Fruit fly (Drosophila melanogaster) whole organism, embryonic: ENCODE results near the gene DPCoAC.

ENCODE experiments used
- Antp ChIP-seq: fragments of 200-800 bp; sonication (Bioruptor generic); optimal IDR thresholded peaks from 3 replicates; lab custom pipeline; 2016; ENCODE audit warnings: missing biosample characterization, missing genetic modification characterization
- Atf-2 ChIP-seq: fragments of 200-800 bp; sonication (Bioruptor generic); optimal IDR thresholded peaks from 2 replicates; lab custom pipeline; 2016; ENCODE audit warnings: missing biosample characterization, missing genetic modification characterization
- Bteb2 ChIP-seq: fragments of 200-800 bp; sonication (Bioruptor generic); optimal IDR thresholded peaks from 2 replicates; lab custom pipeline; 2016; ENCODE audit warnings: missing biosample characterization, missing genetic modification characterization
- CG1024 ChIP-seq: fragments of 200-800 bp; sonication (Bioruptor generic); IDR thresholded peaks from 2 replicates; pipeline ENCODE4 v1.3.6; 2022; ENCODE audit warnings: missing biosample characterization, missing genetic modification characterization
- CG11696 ChIP-seq: fragments of 200-800 bp; sonication (Bioruptor generic); IDR thresholded peaks from 2 replicates; pipeline ENCODE4 v1.3.6; 2022; ENCODE audit warnings: missing biosample characterization, missing genetic modification characterization
- CG12155 ChIP-seq: fragments of 200-800 bp; sonication (Bioruptor generic); optimal IDR thresholded peaks from 3 replicates; lab custom pipeline; 2016; ENCODE audit warnings: missing biosample characterization, missing genetic modification characterization
- CG12219 ChIP-seq: fragments of 200-800 bp; sonication (Bioruptor generic); optimal IDR thresholded peaks from 3 replicates; lab custom pipeline; 2018; ENCODE audit warnings: missing biosample characterization, mild to moderate bottlenecking, missing genetic modification characterization
- CG16779 ChIP-seq: fragments of 200-800 bp; sonication (Bioruptor generic); IDR thresholded peaks from 2 replicates; pipeline ENCODE4 v1.3.6; 2022; ENCODE audit warnings: missing biosample characterization, missing genetic modification characterization
- CG16815 ChIP-seq: fragments of 200-800 bp; sonication (Bioruptor generic); optimal IDR thresholded peaks from 3 replicates; lab custom pipeline; 2017; ENCODE audit warnings: missing biosample characterization, mild to moderate bottlenecking, missing genetic modification characterization
- CG18011 ChIP-seq: fragments of 200-800 bp; sonication (Bioruptor generic); optimal IDR thresholded peaks from 2 replicates; lab custom pipeline; 2017; ENCODE audit warnings: missing biosample characterization, missing genetic modification characterization, mild to moderate bottlenecking, moderate library complexity, missing genotype
- CG30020 ChIP-seq: fragments of 200-800 bp; optimal IDR thresholded peaks from 2 replicates; lab custom pipeline; 2019; ENCODE audit warnings: missing biosample characterization, mild to moderate bottlenecking, missing genetic modification characterization, moderate library complexity
- CG31388 ChIP-seq: fragments of 200-800 bp; sonication (Bioruptor generic); optimal IDR thresholded peaks from 2 replicates; lab custom pipeline; 2016; ENCODE audit warnings: missing biosample characterization, missing genetic modification characterization
- CG3281 ChIP-seq: fragments of 200-800 bp; sonication (Bioruptor generic); optimal IDR thresholded peaks from 3 replicates; lab custom pipeline; 2017; ENCODE audit warnings: missing biosample characterization, mild to moderate bottlenecking, missing genetic modification characterization
- CG3407 ChIP-seq: fragments of 200-800 bp; sonication (Bioruptor generic); optimal IDR thresholded peaks from 2 replicates; lab custom pipeline; 2018; ENCODE audit warnings: missing biosample characterization, mild to moderate bottlenecking, missing genetic modification characterization
- CG9437 ChIP-seq: fragments of 200-800 bp; sonication (Bioruptor generic); optimal IDR thresholded peaks from 2 replicates; lab custom pipeline; 2018; ENCODE audit warnings: missing biosample characterization, mild to moderate bottlenecking, missing genetic modification characterization
- GATAe ChIP-seq: fragments of 200-800 bp; sonication (Bioruptor generic); conservative IDR thresholded peaks from 2 replicates; pipeline ENCODE4 v1.3.6; 2022; ENCODE audit warnings: missing biosample characterization, missing genetic modification characterization
- Gug ChIP-seq: fragments of 200-800 bp; sonication (Bioruptor generic); IDR thresholded peaks from 4 replicates; pipeline ENCODE4 v1.3.6; 2022; ENCODE audit warnings: missing biosample characterization, missing genetic modification characterization
- HHEX ChIP-seq: fragments of 200-800 bp; sonication (Bioruptor generic); optimal IDR thresholded peaks from 3 replicates; lab custom pipeline; 2017; ENCODE audit warnings: missing biosample characterization, mild to moderate bottlenecking, missing genetic modification characterization, missing genetic modification reagents
- Hmx ChIP-seq: fragments of 200-800 bp; sonication (Bioruptor generic); optimal IDR thresholded peaks from 2 replicates; lab custom pipeline; 2016; ENCODE audit warnings: missing biosample characterization, missing genetic modification characterization
- Hr51 ChIP-seq, 2 experiments: fragments of 200-800 bp; sonication (Bioruptor generic); optimal IDR thresholded peaks; 2 replicates in 1 of 2; 3 replicates in 1 of 2; lab custom pipeline; 2016 to 2018; ENCODE audit warnings: missing biosample characterization in 2 of 2, missing genetic modification characterization in 2 of 2, mild to moderate bottlenecking in 1 of 2, moderate library complexity in 1 of 2
- Hr78 ChIP-seq, 2 experiments: fragments of 200-800 bp in 1 of 2; fragments of >200 bp in 1 of 2; sonication (Bioruptor generic) in 1 of 2; optimal IDR thresholded peaks; 2 replicates each; lab custom pipeline; 2017 to 2019; ENCODE audit warnings: missing biosample characterization in 2 of 2, missing genetic modification characterization in 2 of 2, mild to moderate bottlenecking in 1 of 2, moderate library complexity in 1 of 2
- Kr ChIP-seq: fragments of 200-800 bp; sonication (Bioruptor generic); optimal IDR thresholded peaks from 2 replicates; lab custom pipeline; 2017; ENCODE audit warnings: missing biosample characterization, mild to moderate bottlenecking, missing genetic modification characterization
- MESR4 ChIP-seq: fragments of 200-800 bp; sonication (Bioruptor generic); optimal IDR thresholded peaks from 2 replicates; lab custom pipeline; 2018; ENCODE audit warnings: missing biosample characterization, mild to moderate bottlenecking, missing genetic modification characterization, moderate library complexity
- Mad ChIP-seq: fragments of 200-800 bp; sonication (Bioruptor generic); optimal IDR thresholded peaks from 2 replicates; lab custom pipeline; 2016; ENCODE audit warnings: missing biosample characterization, missing genetic modification characterization
- Mrtf ChIP-seq: fragments of 200-800 bp; sonication (Bioruptor generic); IDR thresholded peaks from 3 replicates; pipeline ENCODE4 v1.3.6; 2022; ENCODE audit warnings: missing biosample characterization, missing genetic modification characterization
- Opbp ChIP-seq: fragments of 200-800 bp; sonication (Bioruptor generic); IDR thresholded peaks from 3 replicates; pipeline ENCODE4 v1.3.6; 2022; ENCODE audit warnings: missing biosample characterization, missing genetic modification characterization; ENCODE audit not compliant: partially characterized antibody
- Poxn ChIP-seq: fragments of 200-800 bp; sonication (Bioruptor generic); IDR thresholded peaks from 2 replicates; pipeline ENCODE4 v1.3.6; 2022; ENCODE audit warnings: missing biosample characterization, missing genetic modification characterization
- Side ChIP-seq: fragments of 200-800 bp; sonication (Bioruptor generic); optimal IDR thresholded peaks from 2 replicates; lab custom pipeline; 2016; ENCODE audit warnings: missing biosample characterization, missing genetic modification characterization
- YL-1 ChIP-seq: fragments of 200-800 bp; sonication (Bioruptor generic); optimal IDR thresholded peaks from 3 replicates; lab custom pipeline; 2017; ENCODE audit warnings: missing biosample characterization, mild to moderate bottlenecking, missing genetic modification characterization
- ap ChIP-seq: fragments of 200-800 bp; sonication (Bioruptor generic); IDR thresholded peaks from 2 replicates; pipeline ENCODE4 v1.3.6; 2022; ENCODE audit warnings: missing biosample characterization, missing genetic modification characterization
- bab2 ChIP-seq: fragments of 200-800 bp; sonication (Bioruptor generic); optimal IDR thresholded peaks from 2 replicates; lab custom pipeline; 2016; ENCODE audit warnings: missing biosample characterization, missing genetic modification characterization
- bbx ChIP-seq: fragments of 200-800 bp; sonication (Bioruptor generic); IDR thresholded peaks from 2 replicates; pipeline ENCODE4 v1.3.6; 2022; ENCODE audit warnings: missing biosample characterization, missing genetic modification characterization; ENCODE audit not compliant: partially characterized antibody
- cas ChIP-seq: fragments of 200-800 bp; sonication (Bioruptor generic); IDR thresholded peaks from 2 replicates; pipeline ENCODE4 v1.3.6; 2022; ENCODE audit warnings: missing biosample characterization, missing genetic modification characterization
- cato ChIP-seq: fragments of 200-800 bp; sonication (Bioruptor generic); optimal IDR thresholded peaks from 2 replicates; lab custom pipeline; 2016; ENCODE audit warnings: missing biosample characterization, missing genetic modification characterization, borderline replicate concordance
- chm ChIP-seq: fragments of 200-800 bp; sonication (Bioruptor generic); IDR thresholded peaks from 2 replicates; pipeline ENCODE4 v1.3.6; 2022; ENCODE audit warnings: missing biosample characterization, missing genetic modification characterization
- corto ChIP-seq: fragments of 200-800 bp; sonication (Bioruptor generic); optimal IDR thresholded peaks from 2 replicates; lab custom pipeline; 2016; ENCODE audit warnings: missing biosample characterization, mild to moderate bottlenecking, missing genetic modification characterization, moderate library complexity
- crol ChIP-seq: fragments of 200-800 bp; sonication (Bioruptor generic); IDR thresholded peaks from 2 replicates; pipeline ENCODE4 v1.3.6; 2022; ENCODE audit warnings: missing biosample characterization, missing genetic modification characterization
- dmrt11E ChIP-seq: fragments of 200-800 bp; sonication (Bioruptor generic); optimal IDR thresholded peaks from 3 replicates; lab custom pipeline; 2018; ENCODE audit warnings: missing biosample characterization, mild to moderate bottlenecking, missing genetic modification characterization, moderate library complexity
- mld ChIP-seq: fragments of 200-800 bp; sonication (Bioruptor generic); IDR thresholded peaks from 3 replicates; pipeline ENCODE4 v1.3.6; 2022; ENCODE audit warnings: missing biosample characterization, missing genetic modification characterization; ENCODE audit not compliant: partially characterized antibody
- odd ChIP-seq: fragments of 200-800 bp; sonication (Bioruptor generic); optimal IDR thresholded peaks from 2 replicates; lab custom pipeline; 2017; ENCODE audit warnings: missing biosample characterization, mild to moderate bottlenecking, missing genetic modification characterization
- otp ChIP-seq: fragments of 200-800 bp; sonication (Bioruptor generic); IDR thresholded peaks from 3 replicates; pipeline ENCODE4, ENCODE4 v1.3.6; 2022; ENCODE audit warnings: missing biosample characterization, missing genetic modification characterization
- pho ChIP-seq: fragments of 200-800 bp; sonication (Bioruptor generic); optimal IDR thresholded peaks from 2 replicates; lab custom pipeline; 2016; ENCODE audit warnings: missing biosample characterization, missing genetic modification characterization
- prd ChIP-seq, 3 experiments: fragments of >200 bp in 2 of 3; fragments of 200-800 bp in 1 of 3; sonication (Bioruptor generic) in 1 of 3; optimal IDR thresholded peaks in 2 of 3; IDR thresholded peaks in 1 of 3; 2 replicates in 2 of 3; 3 replicates in 1 of 3; pipeline versions ENCODE4 v1.3.6 to Lab custom; 2017 to 2022; ENCODE audit warnings: missing biosample characterization in 1 of 3, missing genetic modification characterization in 1 of 3
- ranshi ChIP-seq: fragments of 200-800 bp; sonication (Bioruptor generic); IDR thresholded peaks from 2 replicates; pipeline ENCODE4 v1.3.6; 2022; ENCODE audit warnings: missing biosample characterization, missing genetic modification characterization
- tna ChIP-seq: fragments of 200-800 bp; sonication (Bioruptor generic); IDR thresholded peaks from 2 replicates; pipeline ENCODE4 v1.3.6; 2022; ENCODE audit warnings: missing biosample characterization, missing genetic modification characterization; ENCODE audit not compliant: partially characterized antibody
- unpg ChIP-seq: fragments of 200-800 bp; sonication (Bioruptor generic); optimal IDR thresholded peaks from 3 replicates; lab custom pipeline; 2018; ENCODE audit warnings: missing biosample characterization, mild to moderate bottlenecking, missing genetic modification characterization, moderate library complexity
- wdn ChIP-seq: fragments of 200-800 bp; sonication (Bioruptor generic); IDR thresholded peaks from 2 replicates; pipeline ENCODE4 v1.3.6; 2022; ENCODE audit warnings: missing biosample characterization, missing genetic modification characterization

Gene DPCoAC

dm6 chr3R:20594194-20595144 is 37.0 kb upstream of the DPCoAC start (continued):
- TF ChIP-seq CG3281 (GFP tag; lab: Kevin White, UChicago) (peak; percentile 79), cato (GFP tag; lab: Kevin White, UChicago) (peak; percentile 79), YL-1 (peak; percentile 20), ranshi (peak; percentile 73), cas (GFP tag; lab: Robert Waterston, UW) (peak; percentile 11; the same call in 1 of the 2 replicates), Hr78 (GFP tag; optimal IDR thresholded peaks at IDR 0.05; lab: Kevin White, UChicago) (peak in 1 of 2 experiments; percentile 82), ap (peak; percentile 64), Antp (GFP tag; lab: Kevin White, UChicago) (no peak), dmrt11E (peak; percentile 97), CG12219 (GFP tag; lab: Kevin White, UChicago) (peak; percentile 41), tna (no peak), Atf-2 (GFP tag; lab: Kevin White, UChicago) (no peak), odd (GFP tag; lab: Kevin White, UChicago) (peak; percentile 85), corto (GFP tag; lab: Kevin White, UChicago) (no peak), unpg (GFP tag; lab: Kevin White, UChicago) (peak; percentile 94), bbx (GFP tag; lab: Robert Waterston, UW) (no peak), CG31388 (GFP tag; lab: Kevin White, UChicago) (peak; percentile 55), prd (optimal IDR thresholded peaks at IDR 0.05; lab: Kevin White, UChicago) (no peak), prd (GFP tag; IDR thresholded peaks at IDR 0.05; lab: Robert Waterston, UW) (peak; percentile 86), CG16779 (GFP tag; lab: Robert Waterston, UW) (no peak), crol (no peak), CG1024 (GFP tag; lab: Robert Waterston, UW) (peak; percentile 49; the same call in 1 of the 2 replicates), chm (GFP tag; lab: Robert Waterston, UW) (peak; percentile 56; the same call in 1 of the 2 replicates), Opbp (GFP tag; lab: Robert Waterston, UW) (no peak), Poxn (GFP tag; lab: Robert Waterston, UW) (no peak), Hr51 (GFP tag; optimal IDR thresholded peaks at IDR 0.05; lab: Kevin White, UChicago) (peak in 1 of 2 experiments; percentile 92), CG18011 (GFP tag; lab: Kevin White, UChicago) (peak; percentile 47), CG12155 (GFP tag; lab: Kevin White, UChicago) (peak; percentile 77), Side (peak; percentile 27), CG16815 (GFP tag; lab: Kevin White, UChicago) (peak; percentile 89), HHEX (peak; percentile 80), mld (GFP tag; lab: Robert Waterston, UW) (no peak), Kr (GFP tag; lab: Kevin White, UChicago) (peak; percentile 93), CG30020 (peak; percentile 72), Mad (GFP tag; lab: Kevin White, UChicago) (no peak), MESR4 (GFP tag; lab: Kevin White, UChicago) (no peak), bab2 (GFP tag; lab: Kevin White, UChicago) (peak; percentile 30), Hmx (no peak), CG11696 (GFP tag; lab: Robert Waterston, UW) (0 out of 2 replicates have a peak, but pooled peaks have one; percentile 23), CG3407 (GFP tag; lab: Kevin White, UChicago) (peak; percentile 88), Gug (GFP tag; lab: Robert Waterston, UW) (peak; percentile 58; the same call in 2 of the 4 replicates), otp (GFP tag; lab: Robert Waterston, UW) (peak; percentile 74), Bteb2 (GFP tag; lab: Kevin White, UChicago) (no peak), pho (GFP tag; lab: Kevin White, UChicago) (no peak), wdn (GFP tag; lab: Robert Waterston, UW) (peak; percentile 46; the same call in 1 of the 2 replicates), CG9437 (GFP tag; lab: Kevin White, UChicago) (peak; percentile 85), Mrtf (peak; percentile 56; the same call in 1 of the 3 replicates), GATAe (GFP tag; lab: Robert Waterston, UW) (no peak; the same call in 1 of the 2 replicates)
